Worm (Caenorhabditis elegans): ENCODE results near the gene srw-53.

DNA sequence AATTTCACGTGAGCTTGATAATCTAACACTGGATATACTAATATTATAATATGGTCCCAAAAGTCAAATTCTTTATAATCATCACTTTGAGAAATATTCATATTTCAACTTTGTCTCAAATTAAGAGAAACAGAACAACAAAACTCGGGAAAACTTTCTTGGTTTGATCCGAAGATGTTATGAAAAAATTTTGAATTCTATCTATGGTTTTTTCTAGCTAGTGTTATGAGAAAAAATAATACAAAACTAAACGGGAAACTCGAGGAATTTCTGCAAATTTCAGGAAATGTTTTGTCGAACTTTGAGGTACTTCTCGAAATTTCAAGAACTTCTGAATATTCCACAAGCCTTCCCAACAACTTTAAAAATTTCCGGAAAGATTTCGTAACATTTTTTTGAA is 7.7 kb downstream of the srw-53 start, which contains the start of gene srw-59:
- TF ChIP-seq lin-13 (GFP tag; optimal IDR thresholded peaks at IDR 0.05) (no peak), mdl-1 (tag; optimal IDR thresholded peaks at IDR 0.05) (no peak), nhr-77 (tag; optimal IDR thresholded peaks at IDR 0.05) (no peak), lin-39 (tag; optimal IDR thresholded peaks at IDR 0.05) (no peak), lsy-2 (tag; optimal IDR thresholded peaks at IDR 0.05) (no peak)

Data from whole organism, L1 larva.